Worm (Caenorhabditis elegans) whole organism, L4 larva: Measurements from ENCODE around the gene ifb-1.

ENCODE experiments used
- T20F7.1 ChIP-seq: fragments of 200-800 bp; sonication (Bioruptor generic); optimal IDR thresholded peaks from 2 replicates; lab custom pipeline; 2018; ENCODE audit warnings: mild to moderate bottlenecking, missing genetic modification characterization, missing compliant biosample characterization
- Y75B8A.6 ChIP-seq: fragments of 200-800 bp; sonication (Bioruptor generic); IDR thresholded peaks from 2 replicates; pipeline ENCODE4 v1.3.6; 2022; ENCODE audit warnings: missing genetic modification reagents, missing genetic modification characterization, missing compliant biosample characterization
- ZK337.2 ChIP-seq: fragments of 200-800 bp; sonication (Bioruptor generic); IDR thresholded peaks from 2 replicates; pipeline ENCODE4 v1.3.6; 2022; ENCODE audit warnings: missing genetic modification reagents, missing genetic modification characterization, missing compliant biosample characterization
- aha-1 ChIP-seq: fragments of 150-350 bp; peaks from one replicate; lab custom pipeline; 2014; ENCODE audit warnings: missing biosample characterization, missing genetic modification characterization
- aly-2 ChIP-seq: sonication (generic microtip); optimal IDR thresholded peaks from 2 replicates; lab custom pipeline; 2018; ENCODE audit warnings: missing biosample characterization, missing genetic modification characterization
- arid-1 ChIP-seq: fragments of 200-800 bp; sonication (Bioruptor generic); conservative IDR thresholded peaks from 2 replicates; pipeline ENCODE4 v1.3.6; 2022; ENCODE audit warnings: missing genetic modification reagents, missing genetic modification characterization, missing compliant biosample characterization
- ceh-32 ChIP-seq: sonication (generic microtip); optimal IDR thresholded peaks from 2 replicates; lab custom pipeline; 2016; ENCODE audit warnings: mild to moderate bottlenecking, missing genetic modification characterization, missing compliant biosample characterization; ENCODE audit not compliant: poor library complexity
- ceh-82 ChIP-seq: sonication (generic microtip); optimal IDR thresholded peaks from 2 replicates; lab custom pipeline; 2017; ENCODE audit warnings: missing biosample characterization, missing genetic modification characterization
- ces-1 ChIP-seq: fragments of 150-350 bp; sonication (generic microtip); optimal IDR thresholded peaks from 4 replicates; lab custom pipeline; 2014; ENCODE audit warnings: missing biosample characterization, missing genetic modification reagents, missing genetic modification characterization
- ctbp-1 ChIP-seq: fragments of 200-800 bp; sonication (Bioruptor generic); IDR thresholded peaks from 2 replicates; pipeline ENCODE4 v1.3.6; 2022; ENCODE audit warnings: missing genetic modification reagents, missing genetic modification characterization, missing compliant biosample characterization
- daf-19 ChIP-seq: fragments of 200-800 bp; sonication (Bioruptor generic); conservative IDR thresholded peaks from 2 replicates; pipeline ENCODE4 v1.3.6; 2022; ENCODE audit warnings: missing genetic modification characterization, missing compliant biosample characterization
- daf-8 ChIP-seq: fragments of 200-800 bp; sonication (Bioruptor generic); IDR thresholded peaks from 2 replicates; pipeline ENCODE4 v1.3.6; 2022; ENCODE audit warnings: missing genetic modification characterization, missing compliant biosample characterization
- dmd-8 ChIP-seq: fragments of 200-800 bp; sonication (Bioruptor generic); IDR thresholded peaks from 2 replicates; pipeline ENCODE4 v1.3.6; 2022; ENCODE audit warnings: missing genetic modification characterization, missing compliant biosample characterization
- dmd-9 ChIP-seq: fragments of 200-800 bp; sonication (Bioruptor generic); IDR thresholded peaks from 2 replicates; pipeline ENCODE4 v1.3.6; 2022; ENCODE audit warnings: missing genetic modification reagents, missing genetic modification characterization, missing compliant biosample characterization
- egl-27 ChIP-seq: sonication (generic microtip); optimal IDR thresholded peaks from 3 replicates; lab custom pipeline; 2017; ENCODE audit warnings: missing biosample characterization, missing genetic modification reagents, missing genetic modification characterization
- hlh-11 ChIP-seq: fragments of 200-800 bp; sonication (Bioruptor generic); optimal IDR thresholded peaks from 2 replicates; lab custom pipeline; 2018; ENCODE audit warnings: mild to moderate bottlenecking, missing genetic modification characterization, missing compliant biosample characterization
- hmg-1.1 ChIP-seq: fragments of 200-800 bp; sonication (Bioruptor generic); IDR thresholded peaks from 2 replicates; pipeline ENCODE4 v1.3.6; 2022; ENCODE audit warnings: missing genetic modification reagents, missing genetic modification characterization, missing compliant biosample characterization
- lim-7 ChIP-seq: fragments of 200-800 bp; sonication (Bioruptor generic); IDR thresholded peaks from 2 replicates; pipeline ENCODE4 v1.3.6; 2022; ENCODE audit warnings: missing genetic modification characterization, missing compliant biosample characterization
- lin-38 ChIP-seq: fragments of 200-800 bp; sonication (Bioruptor generic); IDR thresholded peaks from 2 replicates; pipeline ENCODE4 v1.3.6; 2022; ENCODE audit warnings: missing genetic modification reagents, missing genetic modification characterization, missing compliant biosample characterization
- lir-3 ChIP-seq: sonication (generic microtip); optimal IDR thresholded peaks from 2 replicates; lab custom pipeline; 2016; ENCODE audit warnings: mild to moderate bottlenecking, missing genetic modification characterization, missing compliant biosample characterization
- lsy-2 ChIP-seq, 2 experiments: fragments of 150-350 bp in 1 of 2; sonication (generic microtip) in 1 of 2; optimal IDR thresholded peaks; 2 replicates each; lab custom pipeline; 2014 to 2017; ENCODE audit warnings: missing biosample characterization in 2 of 2, missing genetic modification characterization in 2 of 2
- mdl-1 ChIP-seq, 2 experiments: fragments of 150-350 bp in 1 of 2; sonication (generic microtip) in 1 of 2; optimal IDR thresholded peaks; 2 replicates each; lab custom pipeline; 2014 to 2017; ENCODE audit warnings: missing biosample characterization in 2 of 2, missing genetic modification characterization in 2 of 2
- mdt-29 ChIP-seq: fragments of 200-800 bp; sonication (Bioruptor generic); IDR thresholded peaks from 2 replicates; pipeline ENCODE4 v1.3.6; 2022; ENCODE audit warnings: missing genetic modification reagents, missing genetic modification characterization, missing compliant biosample characterization
- mes-2 ChIP-seq: sonication (generic microtip); optimal IDR thresholded peaks from 2 replicates; lab custom pipeline; 2016; ENCODE audit warnings: missing genotype, mild to moderate bottlenecking, missing genetic modification characterization, missing compliant biosample characterization; ENCODE audit not compliant: poor library complexity, severe bottlenecking
- mxl-2 ChIP-seq: fragments of 200-800 bp; sonication (Bioruptor generic); conservative IDR thresholded peaks from 2 replicates; pipeline ENCODE4 v1.3.6; 2022; ENCODE audit warnings: missing genetic modification reagents, missing genetic modification characterization, missing compliant biosample characterization
- mxl-3 ChIP-seq: fragments of 200-800 bp; sonication (Bioruptor generic); optimal IDR thresholded peaks from 2 replicates; lab custom pipeline; 2018; ENCODE audit warnings: mild to moderate bottlenecking, missing genetic modification characterization, missing compliant biosample characterization
- nhr-102 ChIP-seq: sonication (generic microtip); optimal IDR thresholded peaks from 2 replicates; lab custom pipeline; 2016; ENCODE audit warnings: mild to moderate bottlenecking, missing genetic modification characterization, moderate library complexity, missing compliant biosample characterization
- nhr-11 ChIP-seq: fragments of 150-350 bp; optimal IDR thresholded peaks from 2 replicates; lab custom pipeline; 2014; ENCODE audit warnings: missing biosample characterization, missing genetic modification characterization
- nhr-237 ChIP-seq: sonication (generic microtip); optimal IDR thresholded peaks from 2 replicates; lab custom pipeline; 2017; ENCODE audit warnings: missing biosample characterization, missing genetic modification characterization
- nhr-42 ChIP-seq: fragments of 200-800 bp; sonication (Bioruptor generic); IDR thresholded peaks from 2 replicates; pipeline ENCODE4 v1.3.6; 2022; ENCODE audit warnings: missing genetic modification characterization, missing compliant biosample characterization
- php-3 ChIP-seq: fragments of 200-800 bp; sonication (Bioruptor generic); IDR thresholded peaks from 2 replicates; pipeline ENCODE4 v1.3.6; 2022; ENCODE audit warnings: missing genetic modification reagents, missing genetic modification characterization, missing compliant biosample characterization
- rbr-2 ChIP-seq: sonication (generic microtip); optimal IDR thresholded peaks from 2 replicates; lab custom pipeline; 2016; ENCODE audit warnings: missing genotype, missing genetic modification characterization, missing compliant biosample characterization
- saeg-2 ChIP-seq: fragments of 200-800 bp; sonication (Bioruptor generic); IDR thresholded peaks from 2 replicates; pipeline ENCODE4 v1.3.6; 2022; ENCODE audit warnings: missing genetic modification reagents, missing genetic modification characterization, missing compliant biosample characterization
- sdz-12 ChIP-seq: fragments of 200-800 bp; sonication (Bioruptor generic); optimal IDR thresholded peaks from 2 replicates; lab custom pipeline; 2018; ENCODE audit warnings: mild to moderate bottlenecking, missing genetic modification characterization, missing compliant biosample characterization
- set-16 ChIP-seq: fragments of 200-800 bp; sonication (Bioruptor generic); IDR thresholded peaks from 2 replicates; pipeline ENCODE4 v1.3.6; 2022; ENCODE audit warnings: missing genetic modification reagents, missing genetic modification characterization, missing compliant biosample characterization
- spr-1 ChIP-seq: sonication (generic microtip); optimal IDR thresholded peaks from 2 replicates; lab custom pipeline; 2016; ENCODE audit warnings: mild to moderate bottlenecking, missing genetic modification characterization, missing compliant biosample characterization
- tag-97 ChIP-seq: fragments of 200-800 bp; sonication (Bioruptor generic); IDR thresholded peaks from 2 replicates; pipeline ENCODE4 v1.3.6; 2022; ENCODE audit warnings: missing genetic modification characterization, missing compliant biosample characterization
- tra-1 ChIP-seq: fragments of 200-800 bp; sonication (Bioruptor generic); IDR thresholded peaks from 2 replicates; pipeline ENCODE4 v1.3.6; 2022; ENCODE audit warnings: missing genetic modification reagents, missing genetic modification characterization, missing compliant biosample characterization
- unc-130 ChIP-seq: sonication (generic microtip); optimal IDR thresholded peaks from 2 replicates; lab custom pipeline; 2016; ENCODE audit warnings: missing genetic modification reagents, missing genetic modification characterization, missing compliant biosample characterization
- unc-62 ChIP-seq, 3 experiments: fragments of 150-350 bp in 1 of 3; sonication (generic microtip); optimal IDR thresholded peaks in 2 of 3; peaks in 1 of 3; 1 replicate in 1 of 3; 2 replicates in 2 of 3; lab custom pipeline; 2014 to 2017; ENCODE audit warnings: missing biosample characterization in 3 of 3, missing genetic modification characterization in 3 of 3, missing genetic modification reagents in 3 of 3, missing genotype in 1 of 3
- vab-7 ChIP-seq: fragments of 200-800 bp; sonication (Bioruptor generic); IDR thresholded peaks from 2 replicates; pipeline ENCODE4 v1.3.6; 2022; ENCODE audit warnings: missing genetic modification reagents, missing genetic modification characterization, missing compliant biosample characterization
- zag-1 ChIP-seq: fragments of 150-350 bp; optimal IDR thresholded peaks from 2 replicates; lab custom pipeline; 2014; ENCODE audit warnings: missing biosample characterization, missing genetic modification characterization
- zfp-2 ChIP-seq: sonication (generic microtip); optimal IDR thresholded peaks from 2 replicates; lab custom pipeline; 2016; ENCODE audit warnings: mild to moderate bottlenecking, missing genetic modification characterization, missing compliant biosample characterization
- ztf-11 ChIP-seq: fragments of 150-350 bp; optimal IDR thresholded peaks from 2 replicates; lab custom pipeline; 2014; ENCODE audit warnings: missing biosample characterization, missing genetic modification characterization
- ztf-7 ChIP-seq: fragments of 150-350 bp; optimal IDR thresholded peaks from 2 replicates; lab custom pipeline; 2014; ENCODE audit warnings: missing biosample characterization, missing genetic modification characterization

Gene ifb-1

DNA sequence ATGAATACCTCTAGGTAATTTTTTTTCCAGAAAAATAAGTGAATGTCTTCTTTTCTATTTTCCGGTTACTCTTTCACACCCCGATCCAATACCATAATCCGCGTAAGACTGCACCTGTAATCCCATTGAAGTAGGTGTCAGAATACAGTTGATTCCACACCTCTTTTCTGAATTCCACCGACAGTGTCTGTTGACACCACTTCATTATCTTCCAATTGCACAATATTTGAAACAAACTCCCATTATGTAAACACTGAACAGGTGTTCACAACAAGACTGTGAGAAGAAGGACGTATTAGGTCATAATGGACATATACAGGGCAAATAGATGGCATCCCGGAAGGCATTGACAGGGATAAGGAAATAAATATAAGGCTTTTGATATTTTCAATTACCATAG, 12.0 kb downstream of the ifb-1 start:
- no peak for TF ChIP-seq zag-1 (tag; lab: Kevin White, UChicago)
- no peak for TF ChIP-seq nhr-42
- TF ChIP-seq ceh-82 (tag; lab: Kevin White, UChicago), result no peak
- TF ChIP-seq set-16 (GFP tag; lab: Robert Waterston, UW), result no peak
- no peak for TF ChIP-seq dmd-9 (GFP tag; lab: Robert Waterston, UW)
- no peak for TF ChIP-seq tag-97 (GFP tag; lab: Robert Waterston, UW)
- TF ChIP-seq tra-1, result no peak
- TF ChIP-seq php-3, result no peak
- no peak for TF ChIP-seq ces-1 (GFP tag; lab: Kevin White, UChicago)
- no peak for TF ChIP-seq lir-3
- TF ChIP-seq nhr-11 (tag; lab: Kevin White, UChicago), result no peak
- no peak for TF ChIP-seq dmd-8 (GFP tag; lab: Robert Waterston, UW)
- TF ChIP-seq aha-1 (tag; lab: Kevin White, UChicago), result no peak
- TF ChIP-seq ztf-11, result no peak
- no peak for TF ChIP-seq lim-7 (GFP tag; lab: Robert Waterston, UW)
- no peak for TF ChIP-seq nhr-102 (tag; lab: Kevin White, UChicago)
- no peak for TF ChIP-seq zfp-2 (tag; lab: Kevin White, UChicago)
- TF ChIP-seq egl-27 (tag; lab: Kevin White, UChicago), result no peak
- TF ChIP-seq, all 104 proteins: peak for 0

DNA sequence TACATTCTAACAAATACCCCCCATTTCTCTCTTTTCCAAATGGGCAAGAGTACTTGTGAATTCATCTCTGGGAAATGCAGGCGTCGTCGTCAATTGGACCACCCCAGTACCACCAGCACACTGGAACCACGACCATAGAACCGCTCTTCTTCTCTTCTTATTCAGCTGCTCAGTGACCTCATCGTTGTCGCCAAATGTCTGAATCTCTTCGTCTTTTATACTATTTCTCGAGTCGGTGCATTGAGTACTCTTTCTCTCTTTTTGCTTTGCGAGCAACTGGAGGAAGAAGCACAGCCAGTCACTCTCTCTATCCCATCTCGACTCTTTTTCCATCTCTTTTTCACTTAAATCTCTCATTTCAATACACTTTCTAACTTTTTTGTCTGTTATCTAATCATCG, 14.4 kb downstream of the ifb-1 start:
- TF ChIP-seq ceh-32 (no peak), hmg-1.1 (GFP tag; lab: Robert Waterston, UW) (peak; percentile 47), lsy-2 (tag; optimal IDR thresholded peaks at IDR 0.05; lab: Kevin White, UChicago) (peak in 1 of 2 experiments; percentile 30), arid-1 (GFP tag; lab: Robert Waterston, UW) (no peak), mes-2 (tag; lab: Kevin White, UChicago) (peak; percentile 37), nhr-11 (tag; lab: Kevin White, UChicago) (peak; percentile 11), zag-1 (tag; lab: Kevin White, UChicago) (no peak), spr-1 (tag; lab: Kevin White, UChicago) (no peak), unc-62 (GFP tag; optimal IDR thresholded peaks at IDR 0.05 in 1 of 2; lab: Kevin White, UChicago) (peak in 1 of 2 experiments; percentile 0), unc-62 (tag; optimal IDR thresholded peaks at IDR 0.05; lab: Kevin White, UChicago) (no peak), mxl-2 (GFP tag; lab: Robert Waterston, UW) (no peak), aha-1 (tag; lab: Kevin White, UChicago) (peak; percentile 29), hlh-11 (peak; percentile 50)

DNA sequence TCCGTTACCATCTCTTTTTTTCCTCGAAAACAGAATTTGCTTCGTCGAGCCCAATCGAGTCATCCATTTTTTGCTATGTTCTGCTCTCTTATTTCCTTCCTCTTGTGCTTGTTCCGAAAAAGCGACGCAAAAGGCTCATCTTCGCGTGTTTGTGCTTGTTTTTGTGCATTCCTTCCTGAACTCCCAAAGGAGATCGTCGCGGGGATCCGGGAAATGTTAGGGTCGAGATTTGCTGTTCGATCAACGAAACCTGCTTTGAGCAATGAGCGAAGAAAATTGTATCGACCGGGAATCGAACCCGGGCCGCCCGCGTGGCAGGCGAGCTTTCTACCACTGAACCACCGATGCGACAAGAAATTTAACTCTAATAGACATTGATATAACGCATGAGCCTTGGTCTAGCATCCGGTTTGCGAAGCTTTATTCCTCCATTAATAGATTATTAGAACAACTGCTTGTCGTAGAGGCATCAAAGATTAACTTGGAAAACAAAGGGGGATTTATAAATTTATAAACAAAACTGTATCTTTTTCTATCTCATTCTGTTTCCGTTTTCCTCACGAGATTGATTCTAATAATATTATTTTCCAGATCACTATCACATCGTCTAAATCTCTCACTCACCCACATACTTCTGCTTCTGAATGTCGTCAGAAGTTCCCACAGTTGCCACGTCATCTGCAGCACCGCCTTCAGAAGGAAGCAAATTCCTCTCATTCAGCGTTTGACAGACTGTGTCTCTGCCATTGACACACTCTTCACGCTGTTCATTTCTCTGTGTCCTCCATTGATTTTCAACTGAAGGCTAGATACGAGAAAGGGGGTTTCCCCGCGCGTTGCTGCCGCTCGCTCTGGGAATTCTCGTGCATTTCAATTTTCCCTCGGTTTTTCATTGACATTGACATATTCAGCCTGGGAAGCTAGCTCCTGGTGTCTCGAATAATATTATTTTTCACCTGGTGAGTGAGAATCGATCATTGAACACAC, 16.8 kb downstream of the ifb-1 start, which contains the start of gene K05F1.6:
Gene K05F1.6 (plus strand): TSS at position 586 of the 987 bp plus-strand sequence.
- TF ChIP-seq unc-130 (GFP tag; lab: Kevin White, UChicago) (peak; percentile 78), dmd-9 (GFP tag; lab: Robert Waterston, UW) (peak; percentile 60; the same call in 1 of the 2 replicates), mxl-3 (GFP tag; lab: Kevin White, UChicago) (peak; percentile 57), mdl-1 (tag; optimal IDR thresholded peaks at IDR 0.05; lab: Kevin White, UChicago) (peak in 1 of 2 experiments; percentile 17), nhr-237 (no peak), ztf-11 (no peak), Y75B8A.6 (GFP tag; lab: Robert Waterston, UW) (no peak), rbr-2 (tag; lab: Kevin White, UChicago) (peak; percentile 78), sdz-12 (GFP tag; lab: Kevin White, UChicago) (peak; percentile 71), set-16 (GFP tag; lab: Robert Waterston, UW) (no peak; the same call in none of the 2 replicates), lin-38 (peak; percentile 79), nhr-11 (tag; lab: Kevin White, UChicago) (no peak), daf-19 (GFP tag; lab: Robert Waterston, UW) (no peak), vab-7 (peak; percentile 88), aly-2 (tag; lab: Kevin White, UChicago) (no peak), zag-1 (tag; lab: Kevin White, UChicago) (no peak), dmd-8 (GFP tag; lab: Robert Waterston, UW) (peak; percentile 93), daf-8 (no peak), saeg-2 (peak; percentile 81; the same call in 1 of the 2 replicates), ztf-7 (tag; lab: Kevin White, UChicago) (no peak), ZK337.2 (GFP tag; lab: Robert Waterston, UW) (peak; percentile 56; the same call in 1 of the 2 replicates), ctbp-1 (GFP tag; lab: Robert Waterston, UW) (peak; percentile 66), mdt-29 (GFP tag; lab: Robert Waterston, UW) (peak; percentile 76), T20F7.1 (peak; percentile 60)
